Worm (Caenorhabditis elegans): Measurements from ENCODE around the gene F35H8.2.

DNA sequence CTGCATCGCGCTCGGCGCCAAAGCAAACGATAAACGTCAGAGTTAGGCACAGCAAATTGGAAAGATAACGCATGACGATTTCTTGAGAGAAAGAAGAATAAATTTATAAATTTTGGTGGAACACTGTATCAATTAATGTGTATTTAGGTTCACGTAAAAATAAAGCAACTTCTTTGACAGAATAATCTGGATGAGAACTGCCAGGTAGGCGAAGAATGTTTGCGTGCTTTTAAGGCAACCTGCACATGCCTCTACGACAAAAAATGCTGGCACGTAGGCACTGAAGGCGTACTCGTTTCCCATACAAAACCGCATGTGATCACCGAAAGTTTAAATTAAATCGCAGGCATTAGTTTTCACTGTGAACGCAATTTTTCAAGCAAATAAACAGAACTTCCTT, 2.1 kb upstream of the F35H8.2 start, which contains the start of gene F35H8.1:
- TF ChIP-seq nhr-12 (tag; optimal IDR thresholded peaks at IDR 0.05) (no peak), nhr-237 (tag; optimal IDR thresholded peaks at IDR 0.05) (no peak), skn-1 (tag; optimal IDR thresholded peaks at IDR 0.05) (no peak), C34F6.9 (tag; optimal IDR thresholded peaks at IDR 0.05) (no peak), ztf-11 (tag; optimal IDR thresholded peaks at IDR 0.05) (no peak), Y55F3AM.14 (GFP tag; optimal IDR thresholded peaks at IDR 0.05) (no peak), ztf-4 (tag; optimal IDR thresholded peaks at IDR 0.05) (no peak), egl-27 (tag; optimal IDR thresholded peaks at IDR 0.05) (no peak)

Measured in whole organism, L2 larva.